Worm (Caenorhabditis elegans): ENCODE data around the gene chil-14.

The chil-14 gene

ce11 chrV:1454762-1455161 lies at the start of gene chil-14:
chil-14 (plus strand) TSS chrV:1455062.
- no peak for TF ChIP-seq mes-2 (tag; optimal IDR thresholded peaks at IDR 0.05; ENCODE audit: poor library complexity, severe bottlenecking)
- TF ChIP-seq nhr-25 (tag; optimal IDR thresholded peaks at IDR 0.05; ENCODE audit: borderline replicate concordance, insufficient read depth), result no peak
- no peak for TF ChIP-seq zfp-2 (tag; optimal IDR thresholded peaks at IDR 0.05)
- no peak for TF ChIP-seq nhr-237 (tag; optimal IDR thresholded peaks at IDR 0.05)
- no peak for TF ChIP-seq madf-5 (GFP tag; IDR thresholded peaks at IDR 0.05)
- no peak for TF ChIP-seq nhr-77 (tag; optimal IDR thresholded peaks at IDR 0.05)
- TF ChIP-seq madf-9 (GFP tag; conservative IDR thresholded peaks at IDR 0.05), result no peak
- no peak for TF ChIP-seq daf-16 (GFP tag; optimal IDR thresholded peaks at IDR 0.05)
- no peak for TF ChIP-seq daf-16 (tag; optimal IDR thresholded peaks at IDR 0.05)
- TF ChIP-seq daf-8 (GFP tag; IDR thresholded peaks at IDR 0.05), result no peak
- no peak for TF ChIP-seq lin-39 (tag; optimal IDR thresholded peaks at IDR 0.05)
- TF ChIP-seq dmd-6 (GFP tag; IDR thresholded peaks at IDR 0.05), result no peak
- TF ChIP-seq sdz-12 (GFP tag; optimal IDR thresholded peaks at IDR 0.05), result no peak
- TF ChIP-seq unc-39 (tag; optimal IDR thresholded peaks at IDR 0.05), result no peak
- TF ChIP-seq zip-11 (GFP tag; IDR thresholded peaks at IDR 0.05), result no peak
- TF ChIP-seq mxl-3 (GFP tag; optimal IDR thresholded peaks at IDR 0.05), result no peak
- no peak for TF ChIP-seq mdt-29 (GFP tag; IDR thresholded peaks at IDR 0.05)
- no peak for TF ChIP-seq vab-7 (GFP tag; IDR thresholded peaks at IDR 0.05)
- TF ChIP-seq D1046.2 (GFP tag; IDR thresholded peaks at IDR 0.05), result no peak

DNA sequence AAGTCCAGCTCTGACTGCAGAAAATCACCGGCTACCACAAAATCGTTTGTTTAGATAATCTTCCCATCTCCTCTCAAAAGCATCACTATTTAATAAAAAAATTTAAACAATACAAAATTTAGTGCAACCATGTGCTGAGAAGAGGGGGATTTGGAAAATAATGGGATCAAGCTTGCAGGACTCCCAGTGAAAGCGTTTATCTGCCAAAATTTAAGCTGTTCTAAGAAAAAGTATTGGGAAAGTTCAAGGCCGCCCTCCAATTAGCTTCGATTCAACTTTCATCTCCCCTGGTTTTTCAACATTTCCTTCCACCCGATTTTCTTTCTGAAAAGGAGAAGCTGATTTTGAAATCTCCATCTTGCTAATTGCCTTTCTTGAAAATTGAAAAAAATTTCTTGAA lies 46.7 kb upstream of the chil-14 start:
- TF ChIP-seq mxl-2 (GFP tag; conservative IDR thresholded peaks at IDR 0.05) (no peak), mdt-29 (GFP tag; IDR thresholded peaks at IDR 0.05) (no peak)

ce11 chrV:1410727-1411126 lies 44.1 kb upstream of the chil-14 start:
- TF ChIP-seq arid-1 (GFP tag; conservative IDR thresholded peaks at IDR 0.05) (no peak), zip-11 (GFP tag; IDR thresholded peaks at IDR 0.05) (no peak), ama-1 (optimal IDR thresholded peaks at IDR 0.05) (no peak), rbr-2 (tag; optimal IDR thresholded peaks at IDR 0.05) (no peak), daf-12 (tag; optimal IDR thresholded peaks at IDR 0.05) (no peak), nhr-42 (GFP tag; IDR thresholded peaks at IDR 0.05) (no peak), F10B5.3 (tag; optimal IDR thresholded peaks at IDR 0.05) (no peak), lin-15B (tag; optimal IDR thresholded peaks at IDR 0.05) (no peak), lin-13 (GFP tag; optimal IDR thresholded peaks at IDR 0.05) (no peak), nhr-111 (GFP tag; optimal IDR thresholded peaks at IDR 0.05) (no peak)

ce11 chrV:1411459-1411858 lies 43.4 kb upstream of the chil-14 start, which contains the start of gene snt-5:
snt-5 (minus strand) TSS chrV:1411559.
- TF ChIP-seq snpc-1.2 (GFP tag; IDR thresholded peaks at IDR 0.05), result no peak
- no peak for TF ChIP-seq vab-7 (GFP tag; IDR thresholded peaks at IDR 0.05)
- no peak for TF ChIP-seq ceh-32 (tag; optimal IDR thresholded peaks at IDR 0.05; ENCODE audit: poor library complexity)
- TF ChIP-seq ceh-28 (tag; optimal IDR thresholded peaks at IDR 0.05), result no peak
- no peak for TF ChIP-seq zfp-3 (GFP tag; conservative IDR thresholded peaks at IDR 0.05)
- TF ChIP-seq nhr-28 (tag; optimal IDR thresholded peaks at IDR 0.05), result no peak
- TF ChIP-seq skn-1 (tag; optimal IDR thresholded peaks at IDR 0.05), result no peak
- TF ChIP-seq lin-29 (GFP tag; IDR thresholded peaks at IDR 0.05), result no peak
- TF ChIP-seq ztf-11 (tag; optimal IDR thresholded peaks at IDR 0.05), result no peak
- no peak for TF ChIP-seq snpc-4 (tag; optimal IDR thresholded peaks at IDR 0.05)
- no peak for TF ChIP-seq pqm-1 (tag; optimal IDR thresholded peaks at IDR 0.05)
- TF ChIP-seq ctbp-1 (GFP tag; IDR thresholded peaks at IDR 0.05), result no peak
- no peak for TF ChIP-seq ceh-44 (GFP tag; IDR thresholded peaks at IDR 0.05)
- TF ChIP-seq nhr-111 (GFP tag; optimal IDR thresholded peaks at IDR 0.05), result no peak
- TF ChIP-seq dmd-6 (GFP tag; IDR thresholded peaks at IDR 0.05), result no peak
- TF ChIP-seq nhr-6 (tag; optimal IDR thresholded peaks at IDR 0.05), result no peak
- TF ChIP-seq aha-1 (tag), result no peak
- no peak for TF ChIP-seq lim-7 (GFP tag; IDR thresholded peaks at IDR 0.05)
